Worm (Caenorhabditis elegans): ENCODE measurements around the gene nhr-125.

DNA sequence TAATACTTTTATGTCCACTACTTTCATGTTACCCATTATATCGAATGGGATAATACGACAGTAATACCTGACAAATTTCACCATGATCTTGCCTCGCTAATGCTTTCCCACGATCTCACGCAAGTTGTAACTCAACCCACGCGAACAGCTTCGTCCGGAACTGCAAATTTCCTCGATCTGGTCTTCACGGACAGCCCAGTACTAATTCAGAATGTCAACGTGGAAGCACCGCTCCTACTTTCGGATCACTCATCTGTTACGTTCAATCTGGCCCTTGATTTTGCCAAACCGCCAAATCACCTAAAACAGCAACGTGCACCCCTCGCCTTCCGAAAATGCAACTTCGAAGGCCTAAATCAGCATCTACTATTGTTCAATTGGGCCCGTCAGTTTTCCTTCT lies 51.9 kb downstream of the nhr-125 start:
- no peak for TF ChIP-seq him-1 (tag; optimal IDR thresholded peaks at IDR 0.05)
- TF ChIP-seq dao-5 (tag; optimal IDR thresholded peaks at IDR 0.05): no peak
